Worm (Caenorhabditis elegans) whole organism, early embryonic: ENCODE data around the gene pgp-11.

Experiments used
- B0310.2 ChIP-seq: sonication (generic microtip); optimal IDR thresholded peaks from 2 replicates; lab custom pipeline; 2016; ENCODE audit warnings: mild to moderate bottlenecking, missing genetic modification characterization, missing compliant biosample characterization
- F13C5.2 ChIP-seq: sonication (generic microtip); optimal IDR thresholded peaks from 2 replicates; lab custom pipeline; 2017; ENCODE audit warnings: mild to moderate bottlenecking, missing genetic modification characterization, inconsistent platforms, missing compliant biosample characterization
- aly-1 ChIP-seq: sonication (generic microtip); optimal IDR thresholded peaks from 2 replicates; lab custom pipeline; 2016; ENCODE audit warnings: missing genetic modification characterization, missing compliant biosample characterization
- ama-1 ChIP-seq: fragments of 150-350 bp; optimal IDR thresholded peaks from 2 replicates; lab custom pipeline; 2014
- ceh-13 ChIP-seq: fragments of 200-800 bp; sonication (Bioruptor generic); optimal IDR thresholded peaks from 2 replicates; lab custom pipeline; 2018; ENCODE audit warnings: mild to moderate bottlenecking, missing genetic modification characterization, missing compliant biosample characterization
- ceh-36 ChIP-seq: sonication (generic microtip); optimal IDR thresholded peaks from 2 replicates; lab custom pipeline; 2016; ENCODE audit warnings: missing genetic modification characterization, inconsistent platforms, missing compliant biosample characterization
- ets-7 ChIP-seq: sonication (generic microtip); optimal IDR thresholded peaks from 2 replicates; lab custom pipeline; 2016; ENCODE audit warnings: missing genotype, missing genetic modification characterization, missing compliant biosample characterization
- flt-1 ChIP-seq: fragments of 200-800 bp; sonication (Bioruptor generic); IDR thresholded peaks from 2 replicates; pipeline ENCODE4 v1.3.6; 2022; ENCODE audit warnings: missing genetic modification characterization, missing compliant biosample characterization
- hmbx-1 ChIP-seq: sonication (generic microtip); optimal IDR thresholded peaks from 2 replicates; lab custom pipeline; 2016; ENCODE audit warnings: mild to moderate bottlenecking, missing genetic modification characterization, missing compliant biosample characterization
- hmg-4 ChIP-seq: fragments of 200-800 bp; sonication (Bioruptor generic); optimal IDR thresholded peaks from 2 replicates; lab custom pipeline; 2018; ENCODE audit warnings: mild to moderate bottlenecking, missing genetic modification characterization, missing compliant biosample characterization
- hnd-1 ChIP-seq: sonication (generic microtip); optimal IDR thresholded peaks from 2 replicates; lab custom pipeline; 2016; ENCODE audit warnings: missing genetic modification characterization, missing compliant biosample characterization
- pes-1 ChIP-seq: fragments of 200-800 bp; sonication (Bioruptor generic); IDR thresholded peaks from 2 replicates; pipeline ENCODE4 v1.3.6; 2022; ENCODE audit warnings: missing genetic modification reagents, missing genetic modification characterization, missing compliant biosample characterization
- scrt-1 ChIP-seq: fragments of 200-800 bp; sonication (Bioruptor generic); IDR thresholded peaks from 2 replicates; pipeline ENCODE4 v1.3.6; 2022; ENCODE audit warnings: missing genetic modification characterization, missing compliant biosample characterization
- sea-1 ChIP-seq: fragments of 200-800 bp; sonication (Bioruptor generic); conservative IDR thresholded peaks from 2 replicates; pipeline ENCODE4 v1.3.6; 2022; ENCODE audit warnings: missing genetic modification characterization, missing compliant biosample characterization
- tbx-11 ChIP-seq: fragments of 200-800 bp; sonication (Bioruptor generic); IDR thresholded peaks from 2 replicates; pipeline ENCODE4 v1.3.6; 2022; ENCODE audit warnings: missing genetic modification characterization, missing compliant biosample characterization
- tbx-37 ChIP-seq: fragments of 200-800 bp; sonication (Bioruptor generic); conservative IDR thresholded peaks from 2 replicates; pipeline ENCODE4 v1.3.6; 2022; ENCODE audit warnings: missing genetic modification reagents, missing genetic modification characterization, missing compliant biosample characterization
- tra-4 ChIP-seq: sonication (generic microtip); optimal IDR thresholded peaks from 2 replicates; lab custom pipeline; 2017; ENCODE audit warnings: missing genetic modification characterization, missing compliant biosample characterization

The pgp-11 gene

ce11 chrII:8004157-8004556 lies at the start of gene pgp-11:
TSS of gene pgp-11 (minus strand) at chrII:8004257.
- TF ChIP-seq scrt-1 (GFP tag; lab: Robert Waterston, UW), result no peak
- no peak for TF ChIP-seq ets-7 (tag; lab: Kevin White, UChicago)
- no peak for TF ChIP-seq hnd-1 (tag; lab: Kevin White, UChicago)
- no peak for TF ChIP-seq pes-1
- TF ChIP-seq tbx-11 (GFP tag; lab: Robert Waterston, UW), result no peak
- TF ChIP-seq hmg-4, result no peak
- no peak for TF ChIP-seq B0310.2 (tag; lab: Kevin White, UChicago)
- no peak for TF ChIP-seq ceh-36 (tag; lab: Kevin White, UChicago)
- no peak for TF ChIP-seq ama-1 (lab: Kevin White, UChicago)
- TF ChIP-seq flt-1 (GFP tag; lab: Robert Waterston, UW), result no peak
- TF ChIP-seq aly-1 (tag; lab: Kevin White, UChicago), result no peak
- no peak for TF ChIP-seq hmbx-1 (tag; lab: Kevin White, UChicago)
- TF ChIP-seq F13C5.2 (tag; lab: Kevin White, UChicago), result no peak
- no peak for TF ChIP-seq sea-1 (GFP tag; lab: Robert Waterston, UW)
- TF ChIP-seq tra-4 (tag; lab: Kevin White, UChicago), result no peak
- no peak for TF ChIP-seq ceh-13 (GFP tag; lab: Kevin White, UChicago)
- TF ChIP-seq tbx-37 (GFP tag; lab: Robert Waterston, UW), result no peak

DNA sequence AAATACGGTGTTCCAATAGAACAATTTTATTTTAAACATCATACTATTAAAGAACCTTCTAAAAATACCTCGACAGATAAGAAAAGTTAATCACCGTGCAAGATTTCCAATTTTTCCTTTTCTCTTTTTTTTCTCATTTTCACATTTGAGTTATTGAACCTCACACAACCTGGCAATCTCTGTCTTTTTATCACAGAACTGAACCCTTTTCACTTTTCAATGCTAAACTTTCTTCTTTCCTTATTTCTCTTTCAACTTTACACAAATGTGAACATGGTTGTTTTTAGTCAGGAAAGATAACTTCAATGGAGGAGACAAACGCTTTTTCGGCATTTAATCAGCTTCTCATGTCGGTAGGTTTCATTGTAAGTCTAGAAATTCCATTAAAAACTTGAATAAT lies 48.8 kb upstream of the pgp-11 start, which contains the start of gene T05H10.4:
TSS of gene T05H10.4 (plus strand) at position 301 of the 400 bp plus-strand sequence.
- TF ChIP-seq F13C5.2 (tag; lab: Kevin White, UChicago) (no peak), hmg-4 (no peak), tbx-37 (GFP tag; lab: Robert Waterston, UW) (no peak), ceh-36 (tag; lab: Kevin White, UChicago) (no peak), ets-7 (tag; lab: Kevin White, UChicago) (no peak), flt-1 (GFP tag; lab: Robert Waterston, UW) (no peak), hmbx-1 (tag; lab: Kevin White, UChicago) (no peak), B0310.2 (tag; lab: Kevin White, UChicago) (no peak), tra-4 (tag; lab: Kevin White, UChicago) (no peak), ama-1 (lab: Kevin White, UChicago) (no peak), aly-1 (tag; lab: Kevin White, UChicago) (no peak), hnd-1 (tag; lab: Kevin White, UChicago) (no peak), ceh-13 (GFP tag; lab: Kevin White, UChicago) (no peak), scrt-1 (GFP tag; lab: Robert Waterston, UW) (no peak), tbx-11 (GFP tag; lab: Robert Waterston, UW) (no peak), pes-1 (no peak)

DNA sequence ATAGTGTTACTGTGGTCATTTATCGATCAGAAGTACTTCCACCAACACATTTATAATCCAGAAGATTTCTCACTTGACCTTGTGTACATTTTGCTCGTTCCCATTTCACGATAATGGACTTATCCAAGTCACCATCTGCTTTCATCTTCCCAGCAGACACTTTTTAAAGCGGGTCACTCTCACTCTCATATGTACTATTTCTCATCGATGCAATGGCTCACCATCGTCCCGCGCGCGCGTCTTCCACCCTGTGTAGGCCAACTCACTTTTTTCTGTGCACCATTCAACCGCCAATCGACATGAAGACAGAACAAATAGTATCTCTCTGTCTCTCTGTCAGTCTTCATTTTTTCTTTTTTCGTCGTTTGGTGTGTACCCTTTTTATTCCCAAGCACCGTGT lies 48.1 kb upstream of the pgp-11 start:
- TF ChIP-seq tbx-37 (GFP tag; lab: Robert Waterston, UW), result no peak
- TF ChIP-seq scrt-1 (GFP tag; lab: Robert Waterston, UW), result no peak
- no peak for TF ChIP-seq ceh-13 (GFP tag; lab: Kevin White, UChicago)
- no peak for TF ChIP-seq hmg-4
- no peak for TF ChIP-seq hmbx-1 (tag; lab: Kevin White, UChicago)
- TF ChIP-seq tbx-11 (GFP tag; lab: Robert Waterston, UW), result no peak
- no peak for TF ChIP-seq ama-1 (lab: Kevin White, UChicago)
- TF ChIP-seq sea-1 (GFP tag; lab: Robert Waterston, UW), result no peak

- TF ChIP-seq flt-1 (GFP tag; lab: Robert Waterston, UW) (no peak), ceh-36 (tag; lab: Kevin White, UChicago) (no peak), aly-1 (tag; lab: Kevin White, UChicago) (no peak), pes-1 (no peak), ets-7 (tag; lab: Kevin White, UChicago) (no peak)
Measured at ce11 chrII:8051330-8051729, 47.3 kb upstream of the pgp-11 start.

DNA sequence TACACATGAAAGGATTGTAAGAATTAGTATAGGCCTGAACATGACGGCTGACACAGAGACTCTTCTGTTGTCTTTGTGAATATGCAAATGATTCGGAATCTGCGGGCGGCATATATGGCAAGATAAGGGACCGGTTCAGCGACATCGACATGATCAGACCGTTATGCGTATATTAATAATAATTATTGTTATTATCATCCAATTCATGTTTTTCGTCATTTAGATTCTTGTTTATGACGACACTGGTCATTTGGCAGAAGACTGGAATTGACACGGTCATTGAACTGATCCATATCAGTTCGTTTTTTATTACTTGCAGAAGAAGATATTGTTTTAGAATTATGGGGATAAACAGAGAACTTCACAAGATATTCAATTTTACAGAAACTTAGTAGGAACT lies 46.4 kb upstream of the pgp-11 start, which contains the start of gene mtre-1:
TSS of gene mtre-1 (minus strand) at position 101 of the 400 bp plus-strand sequence.
- TF ChIP-seq hmbx-1 (tag; lab: Kevin White, UChicago) (no peak), flt-1 (GFP tag; lab: Robert Waterston, UW) (no peak), scrt-1 (GFP tag; lab: Robert Waterston, UW) (no peak), ceh-13 (GFP tag; lab: Kevin White, UChicago) (no peak), ama-1 (lab: Kevin White, UChicago) (no peak), hnd-1 (tag; lab: Kevin White, UChicago) (no peak), ets-7 (tag; lab: Kevin White, UChicago) (no peak), ceh-36 (tag; lab: Kevin White, UChicago) (no peak), pes-1 (no peak), sea-1 (GFP tag; lab: Robert Waterston, UW) (no peak), tbx-37 (GFP tag; lab: Robert Waterston, UW) (no peak), B0310.2 (tag; lab: Kevin White, UChicago) (no peak), hmg-4 (no peak), aly-1 (tag; lab: Kevin White, UChicago) (no peak), F13C5.2 (tag; lab: Kevin White, UChicago) (no peak), tra-4 (tag; lab: Kevin White, UChicago) (no peak)

- no peak for TF ChIP-seq sea-1 (GFP tag; lab: Robert Waterston, UW)
- TF ChIP-seq B0310.2 (tag; lab: Kevin White, UChicago), result no peak
- no peak for TF ChIP-seq pes-1
- no peak for TF ChIP-seq ama-1 (lab: Kevin White, UChicago)
- no peak for TF ChIP-seq tbx-37 (GFP tag; lab: Robert Waterston, UW)
- TF ChIP-seq tra-4 (tag; lab: Kevin White, UChicago), result no peak
- no peak for TF ChIP-seq ets-7 (tag; lab: Kevin White, UChicago)
- no peak for TF ChIP-seq flt-1 (GFP tag; lab: Robert Waterston, UW)
- TF ChIP-seq ceh-36 (tag; lab: Kevin White, UChicago), result no peak
- no peak for TF ChIP-seq scrt-1 (GFP tag; lab: Robert Waterston, UW)
- no peak for TF ChIP-seq tbx-11 (GFP tag; lab: Robert Waterston, UW)
Measured at ce11 chrII:8047264-8047663, 43.2 kb upstream of the pgp-11 start, which contains the start of gene apn-1. TSS of gene apn-1 (plus strand) at chrII:8047564.

DNA sequence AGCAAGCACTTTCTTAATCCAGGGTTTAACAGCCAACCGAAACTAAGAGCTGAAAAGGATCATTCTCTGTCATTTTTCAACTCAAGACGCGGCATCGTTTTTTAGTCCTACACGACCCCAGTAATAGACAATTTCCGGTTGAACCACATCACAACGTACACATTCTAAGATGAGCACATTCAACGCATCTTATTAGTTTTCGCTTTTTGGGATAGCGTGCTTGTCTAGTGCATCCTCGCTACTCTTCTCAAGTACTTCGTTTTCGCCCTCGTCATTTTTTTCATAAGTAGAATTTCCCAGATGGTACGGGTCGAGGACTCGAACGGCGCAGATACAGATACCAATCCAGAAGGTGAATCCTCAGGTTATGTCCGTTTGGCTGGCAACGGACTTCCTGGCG lies 38.2 kb upstream of the pgp-11 start, which contains the start of gene T05H10.1:
TSS of gene T05H10.1 (plus strand) at position 301 of the 400 bp plus-strand sequence.
- TF ChIP-seq flt-1 (GFP tag; lab: Robert Waterston, UW) (no peak), tbx-11 (GFP tag; lab: Robert Waterston, UW) (no peak)
